Worm (Caenorhabditis elegans): ENCODE results near the gene F22E12.1.

ce11 chrV:10414610-10415009 lies 42.5 kb downstream of the F22E12.1 start, which contains the start of gene F15H10.9:
- TF ChIP-seq pha-4 (tag; optimal IDR thresholded peaks at IDR 0.05): no peak
- no peak for TF ChIP-seq pros-1 (tag; optimal IDR thresholded peaks at IDR 0.05)
